Worm (Caenorhabditis elegans) whole organism, mixed stage, embryonic: ENCODE data around the gene vps-39.

ENCODE experiments used
- bed-3 ChIP-seq: fragments of 200-800 bp; sonication (Bioruptor generic); optimal IDR thresholded peaks from 3 replicates; lab custom pipeline; 2018; ENCODE audit warnings: mild to moderate bottlenecking, missing genetic modification characterization, moderate library complexity, missing compliant biosample characterization
- ceh-39 ChIP-seq: fragments of 150-350 bp; optimal IDR thresholded peaks from 2 replicates; lab custom pipeline; 2014; ENCODE audit warnings: missing biosample characterization, missing genetic modification characterization
- ceh-43 ChIP-seq: fragments of 200-800 bp; sonication (Bioruptor generic); optimal IDR thresholded peaks from 2 replicates; lab custom pipeline; 2018; ENCODE audit warnings: mild to moderate bottlenecking, missing genetic modification characterization, moderate library complexity, missing compliant biosample characterization
- ces-1 ChIP-seq: fragments of 150-350 bp; optimal IDR thresholded peaks from 2 replicates; lab custom pipeline; 2014; ENCODE audit warnings: missing biosample characterization, missing genetic modification reagents, missing genetic modification characterization
- cnd-1 ChIP-seq: fragments of 200-800 bp; sonication (Bioruptor generic); optimal IDR thresholded peaks from 2 replicates; lab custom pipeline; 2018; ENCODE audit warnings: mild to moderate bottlenecking, missing genetic modification characterization, missing compliant biosample characterization
- drap-1 ChIP-seq: fragments of 200-800 bp; sonication (Bioruptor generic); optimal IDR thresholded peaks from 3 replicates; lab custom pipeline; 2018; ENCODE audit warnings: mild to moderate bottlenecking, missing genetic modification characterization, missing compliant biosample characterization
- elt-1 ChIP-seq: sonication (generic microtip); optimal IDR thresholded peaks from 2 replicates; lab custom pipeline; 2017; ENCODE audit warnings: missing genetic modification characterization, mild to moderate bottlenecking, missing compliant biosample characterization, antibody characterized with exemption, moderate library complexity, borderline replicate concordance; ENCODE audit not compliant: insufficient read depth
- elt-3 ChIP-seq: fragments of 150-350 bp; optimal IDR thresholded peaks from 2 replicates; lab custom pipeline; 2014; ENCODE audit warnings: missing biosample characterization, missing genetic modification characterization
- ham-2 ChIP-seq: fragments of 200-800 bp; sonication (Bioruptor generic); optimal IDR thresholded peaks from 2 replicates; lab custom pipeline; 2018; ENCODE audit warnings: mild to moderate bottlenecking, missing genetic modification characterization, missing compliant biosample characterization
- hlh-1 ChIP-seq: fragments of 150-350 bp; optimal IDR thresholded peaks from 2 replicates; lab custom pipeline; 2014; ENCODE audit warnings: missing biosample characterization, missing genetic modification reagents, missing genetic modification characterization
- lin-13 ChIP-seq: fragments of 150-350 bp; optimal IDR thresholded peaks from 2 replicates; lab custom pipeline; 2014; ENCODE audit warnings: missing biosample characterization, missing genetic modification characterization
- lin-32 ChIP-seq: fragments of 200-800 bp; sonication (Bioruptor generic); optimal IDR thresholded peaks from 2 replicates; lab custom pipeline; 2018; ENCODE audit warnings: mild to moderate bottlenecking, missing genetic modification characterization, missing compliant biosample characterization
- mab-5 ChIP-seq: fragments of 150-350 bp; optimal IDR thresholded peaks from 2 replicates; lab custom pipeline; 2014; ENCODE audit warnings: missing biosample characterization, missing genetic modification characterization
- mep-1 ChIP-seq: fragments of 150-350 bp; optimal IDR thresholded peaks from 2 replicates; lab custom pipeline; 2017; ENCODE audit warnings: missing biosample characterization, missing genetic modification reagents, missing genetic modification characterization, inconsistent platforms
- mls-2 ChIP-seq: sonication (generic microtip); optimal IDR thresholded peaks from 2 replicates; lab custom pipeline; 2016; ENCODE audit warnings: mild to moderate bottlenecking, missing genetic modification characterization, moderate library complexity, missing compliant biosample characterization
- nhr-12 ChIP-seq: fragments of 150-350 bp; optimal IDR thresholded peaks from 2 replicates; lab custom pipeline; 2014; ENCODE audit warnings: missing biosample characterization, missing genetic modification characterization
- nhr-2 ChIP-seq: fragments of 150-350 bp; optimal IDR thresholded peaks from 2 replicates; lab custom pipeline; 2014; ENCODE audit warnings: missing biosample characterization, missing genetic modification characterization
- nhr-237 ChIP-seq: fragments of 150-350 bp; optimal IDR thresholded peaks from 2 replicates; lab custom pipeline; 2014; ENCODE audit warnings: missing biosample characterization, missing genetic modification characterization
- nhr-28 ChIP-seq: fragments of 150-350 bp; optimal IDR thresholded peaks from 2 replicates; lab custom pipeline; 2014; ENCODE audit warnings: missing biosample characterization, missing genetic modification characterization
- pha-4 ChIP-seq: fragments of 150-350 bp; optimal IDR thresholded peaks from 2 replicates; lab custom pipeline; 2018; ENCODE audit warnings: missing biosample characterization, missing genetic modification reagents, missing genetic modification characterization
- sem-2 ChIP-seq: fragments of 200-800 bp; sonication (Bioruptor generic); optimal IDR thresholded peaks from 2 replicates; lab custom pipeline; 2018; ENCODE audit warnings: mild to moderate bottlenecking, missing genetic modification characterization, missing compliant biosample characterization
- snpc-4 ChIP-seq: fragments of 150-350 bp; optimal IDR thresholded peaks from 2 replicates; lab custom pipeline; 2014; ENCODE audit warnings: missing biosample characterization, missing genetic modification characterization
- sptf-1 ChIP-seq: sonication (generic microtip); optimal IDR thresholded peaks from 2 replicates; lab custom pipeline; 2017; ENCODE audit warnings: mild to moderate bottlenecking, missing genetic modification characterization, moderate library complexity, missing compliant biosample characterization
- unc-39 ChIP-seq: fragments of 150-350 bp; optimal IDR thresholded peaks from 2 replicates; lab custom pipeline; 2014; ENCODE audit warnings: missing biosample characterization, missing genetic modification characterization
- ztf-11 ChIP-seq: fragments of 150-350 bp; optimal IDR thresholded peaks from 2 replicates; lab custom pipeline; 2014; ENCODE audit warnings: missing biosample characterization, missing genetic modification characterization

Gene vps-39

DNA sequence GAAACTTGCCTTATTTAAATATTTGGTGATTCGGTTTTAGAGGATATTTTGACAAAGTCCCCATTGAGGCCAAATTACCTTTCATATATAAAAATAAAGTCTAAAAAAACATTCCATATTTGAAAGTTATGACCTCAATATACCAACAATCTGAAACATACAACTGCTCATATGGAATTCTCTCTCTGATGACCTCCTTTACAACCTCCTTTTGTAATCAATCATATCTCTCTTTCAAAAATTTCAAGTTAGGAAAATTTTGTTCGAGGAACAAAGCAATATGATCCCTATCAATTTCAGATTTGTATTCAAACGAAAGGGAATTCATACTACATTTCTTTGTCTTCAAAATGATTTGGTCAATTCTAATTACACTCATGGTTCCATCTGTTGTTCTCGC, 41.3 kb upstream of the vps-39 start, which contains the start of gene D1086.6:
TSS of gene D1086.6 (plus strand) at position 301 of the 400 bp plus-strand sequence.
- TF ChIP-seq nhr-2 (tag; lab: Kevin White, UChicago) (no peak), ztf-11 (no peak), sem-2 (GFP tag; lab: Kevin White, UChicago) (no peak), drap-1 (GFP tag; lab: Kevin White, UChicago) (no peak), elt-1 (tag; lab: Kevin White, UChicago) (no peak), snpc-4 (tag; lab: Kevin White, UChicago) (no peak), elt-3 (tag; lab: Kevin White, UChicago) (no peak), ces-1 (GFP tag; lab: Kevin White, UChicago) (no peak), sptf-1 (tag; lab: Kevin White, UChicago) (no peak)

DNA sequence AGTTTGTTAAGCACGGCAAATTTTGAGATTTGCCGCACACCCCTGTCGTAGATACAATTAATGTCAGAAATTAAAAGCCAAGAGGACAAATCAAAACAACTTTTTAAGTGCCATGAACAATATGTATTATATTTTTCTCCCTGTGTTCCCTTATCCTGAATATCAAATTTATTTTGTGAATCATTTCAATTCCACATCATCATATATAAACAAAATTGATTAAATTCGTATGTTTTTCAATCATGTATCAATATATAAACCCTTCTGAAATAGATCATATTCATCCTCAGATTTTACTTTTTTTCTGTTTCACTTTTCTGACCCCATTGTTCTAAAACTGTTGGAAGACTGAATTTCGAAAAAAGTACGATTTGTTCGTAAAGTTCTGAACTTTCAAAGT, 36.0 kb upstream of the vps-39 start, which contains the start of gene D1086.11:
TSS of gene D1086.11 (plus strand) at position 301 of the 400 bp plus-strand sequence.
- TF ChIP-seq bed-3 (GFP tag; lab: Kevin White, UChicago): no peak
- no peak for TF ChIP-seq pha-4

DNA sequence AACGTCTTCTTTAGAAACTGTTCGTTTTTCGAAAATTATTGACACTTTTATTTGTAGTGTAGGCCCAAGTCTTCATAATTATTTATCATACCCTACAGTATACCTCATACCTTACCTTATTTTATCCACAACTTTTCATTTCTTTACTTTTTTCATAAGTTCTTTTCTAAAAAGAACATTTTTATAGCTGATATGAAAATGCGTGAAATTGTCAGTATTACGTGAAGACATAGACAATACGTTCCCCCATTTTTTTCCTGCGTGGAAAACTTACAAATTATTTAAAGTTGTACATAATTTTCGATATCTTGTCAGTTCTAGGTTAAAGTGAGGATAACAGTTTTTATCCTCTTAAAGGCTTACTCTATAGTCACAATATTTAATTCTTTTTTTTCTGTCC, 31.7 kb upstream of the vps-39 start:
- no peak for TF ChIP-seq pha-4
- no peak for TF ChIP-seq unc-39 (tag; lab: Kevin White, UChicago)
- TF ChIP-seq hlh-1 (tag; lab: Kevin White, UChicago): no peak
- TF ChIP-seq sem-2 (GFP tag; lab: Kevin White, UChicago): no peak
- TF ChIP-seq lin-32 (GFP tag; lab: Kevin White, UChicago): no peak
- TF ChIP-seq ceh-43 (GFP tag; lab: Kevin White, UChicago): no peak

DNA sequence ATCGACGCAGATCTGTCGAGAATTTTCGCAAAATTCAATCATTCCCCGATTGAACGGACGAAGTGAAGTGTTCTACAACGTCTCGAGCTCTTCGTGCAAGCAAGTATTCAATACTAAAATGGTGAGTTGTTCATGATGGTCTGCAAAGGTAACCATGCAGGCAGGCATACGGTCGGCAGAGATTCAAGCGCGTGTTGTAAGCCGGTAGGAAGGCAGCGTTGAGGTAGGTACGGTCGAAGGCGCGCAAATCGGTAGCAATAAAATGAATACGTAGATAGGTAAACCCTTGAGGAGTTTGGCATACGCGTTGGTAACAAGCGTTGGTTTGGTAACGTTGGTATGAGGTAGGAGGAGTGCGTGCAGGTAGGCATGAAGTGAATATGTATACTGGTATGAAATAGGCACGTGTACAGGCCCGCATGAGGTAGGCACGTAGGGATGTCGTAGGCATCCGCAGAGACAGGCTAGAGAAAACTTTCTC, 29.7 kb upstream of the vps-39 start, which contains the start of gene D1086.17:
TSS of gene D1086.17 (plus strand) at position 51 of the 481 bp plus-strand sequence.
- no peak for TF ChIP-seq mls-2 (tag; lab: Kevin White, UChicago)
- no peak for TF ChIP-seq unc-39 (tag; lab: Kevin White, UChicago)
- TF ChIP-seq snpc-4 (tag; lab: Kevin White, UChicago): no peak
- TF ChIP-seq ces-1 (GFP tag; lab: Kevin White, UChicago): no peak
- no peak for TF ChIP-seq bed-3 (GFP tag; lab: Kevin White, UChicago)
- no peak for TF ChIP-seq pha-4
- TF ChIP-seq sem-2 (GFP tag; lab: Kevin White, UChicago): no peak
- no peak for TF ChIP-seq cnd-1 (tag; lab: Kevin White, UChicago)
- no peak for TF ChIP-seq elt-3 (tag; lab: Kevin White, UChicago)
- no peak for TF ChIP-seq mep-1 (tag; lab: Kevin White, UChicago)
- no peak for TF ChIP-seq ceh-39 (tag; lab: Kevin White, UChicago)
- no peak for TF ChIP-seq elt-1 (tag; lab: Kevin White, UChicago)
- TF ChIP-seq ham-2: no peak
- no peak for TF ChIP-seq hlh-1 (tag; lab: Kevin White, UChicago)
- TF ChIP-seq nhr-12 (tag; lab: Kevin White, UChicago): no peak
- TF ChIP-seq, all 35 proteins: peak for 0

DNA sequence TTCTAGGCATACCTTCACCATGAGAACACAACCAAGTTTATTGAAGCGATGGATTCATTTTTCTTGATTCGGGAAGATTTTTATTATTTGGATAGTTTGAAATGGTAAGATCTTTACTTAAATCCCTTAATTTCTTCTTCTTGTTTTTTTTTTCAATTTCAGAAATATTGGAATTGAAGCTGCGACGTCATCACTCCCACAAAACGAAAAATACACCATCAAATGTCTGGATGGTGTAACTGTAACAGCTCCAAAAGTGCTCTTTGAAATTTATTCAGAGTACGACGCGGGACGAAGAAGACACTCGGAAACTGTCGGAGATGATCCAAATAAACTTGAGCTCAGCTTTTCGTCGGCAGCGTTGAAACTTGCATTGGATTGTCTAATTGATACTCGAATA, 26.2 kb upstream of the vps-39 start, which contains the start of gene D1086.21:
TSS of gene D1086.21 (plus strand) at position 301 of the 400 bp plus-strand sequence.
- TF ChIP-seq ceh-39 (tag; lab: Kevin White, UChicago) (no peak), pha-4 (no peak), mep-1 (tag; lab: Kevin White, UChicago) (no peak), lin-13 (no peak), bed-3 (GFP tag; lab: Kevin White, UChicago) (no peak), nhr-2 (tag; lab: Kevin White, UChicago) (no peak), mab-5 (tag; lab: Kevin White, UChicago) (no peak), nhr-28 (tag; lab: Kevin White, UChicago) (no peak), drap-1 (GFP tag; lab: Kevin White, UChicago) (no peak), unc-39 (tag; lab: Kevin White, UChicago) (no peak), ztf-11 (no peak), hlh-1 (tag; lab: Kevin White, UChicago) (no peak), mls-2 (tag; lab: Kevin White, UChicago) (no peak)
- TF ChIP-seq, all 35 proteins: peak for 0

DNA sequence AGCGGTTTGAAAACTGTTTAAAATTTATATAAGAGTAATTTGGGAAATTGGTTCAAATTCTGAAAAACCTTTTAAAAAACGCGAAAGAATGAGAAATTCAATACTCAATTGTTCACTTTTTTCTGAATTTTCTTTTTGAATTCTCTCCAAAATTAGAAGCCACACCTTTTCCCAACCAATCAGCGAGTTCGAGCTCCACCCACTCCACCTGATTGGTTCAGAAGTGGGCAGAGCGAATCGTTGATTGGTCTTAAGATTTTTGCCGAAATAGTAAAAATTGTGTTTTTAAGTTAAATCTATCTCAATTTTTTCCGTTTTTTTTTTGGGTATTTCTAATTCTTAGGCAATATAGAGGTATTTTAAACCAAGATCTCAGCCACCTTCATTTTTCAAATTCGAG, 25.8 kb upstream of the vps-39 start:
- TF ChIP-seq mls-2 (tag; lab: Kevin White, UChicago): no peak
- TF ChIP-seq sem-2 (GFP tag; lab: Kevin White, UChicago): no peak
- no peak for TF ChIP-seq cnd-1 (tag; lab: Kevin White, UChicago)
- TF ChIP-seq snpc-4 (tag; lab: Kevin White, UChicago): no peak
- no peak for TF ChIP-seq nhr-237 (tag; lab: Kevin White, UChicago)
